Worm (Caenorhabditis elegans): ENCODE data around the gene F28C1.1.

ce11 chrV:12414362-12414761 is 36.2 kb upstream of the F28C1.1 start:
- no peak for TF ChIP-seq klf-2 (GFP tag; conservative IDR thresholded peaks at IDR 0.05)
- no peak for TF ChIP-seq T22C8.4 (GFP tag; IDR thresholded peaks at IDR 0.05)
- TF ChIP-seq med-1 (GFP tag; optimal IDR thresholded peaks at IDR 0.05; ENCODE audit: insufficient read depth), result no peak
- no peak for TF ChIP-seq ztf-23 (GFP tag; IDR thresholded peaks at IDR 0.05)
- TF ChIP-seq ztf-29 (GFP tag; IDR thresholded peaks at IDR 0.05), result no peak
- no peak for TF ChIP-seq flt-1 (GFP tag; IDR thresholded peaks at IDR 0.05)

Measured in whole organism, midembryonic.